Worm (Caenorhabditis elegans): ENCODE measurements around the gene kvs-4.

Gene kvs-4

DNA sequence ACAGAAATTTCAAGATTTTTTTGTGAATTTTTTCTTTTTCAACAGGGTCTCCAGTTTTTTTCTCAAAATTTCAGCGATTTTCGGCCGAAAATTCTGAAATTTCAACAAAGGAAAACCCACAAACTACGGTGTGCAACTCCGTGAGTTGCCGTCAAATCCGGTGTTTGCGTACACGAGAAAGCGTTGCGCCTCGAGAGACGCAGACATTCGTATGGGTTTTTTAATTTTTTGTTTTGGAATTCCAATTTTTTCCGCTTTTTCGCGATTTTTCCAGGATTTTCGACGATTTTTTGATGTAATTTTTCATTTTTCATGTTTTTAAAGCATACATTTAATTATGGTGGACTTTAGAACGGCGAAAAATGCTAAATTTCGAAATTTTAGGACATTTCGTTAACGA is 23.8 kb downstream of the kvs-4 start:
- TF ChIP-seq ZK337.2 (GFP tag; IDR thresholded peaks at IDR 0.05), result 0 out of 2 replicates have a peak, but pooled peaks have one; percentile 45
- no peak for TF ChIP-seq nhr-41 (GFP tag; IDR thresholded peaks at IDR 0.05)
- TF ChIP-seq zfp-2 (tag; optimal IDR thresholded peaks at IDR 0.05), result no peak
- TF ChIP-seq nhr-42 (GFP tag; IDR thresholded peaks at IDR 0.05), result 0 out of 2 replicates have a peak, but pooled peaks have one; percentile 34
- no peak for TF ChIP-seq zip-2 (tag; optimal IDR thresholded peaks at IDR 0.05)
- TF ChIP-seq skn-1 (tag; optimal IDR thresholded peaks at IDR 0.05), result no peak
- TF ChIP-seq Y48G9A.11 (GFP tag; IDR thresholded peaks at IDR 0.05), result peak; percentile 64
- TF ChIP-seq ceh-28 (tag; optimal IDR thresholded peaks at IDR 0.05), result no peak
- TF ChIP-seq mxl-2 (GFP tag; conservative IDR thresholded peaks at IDR 0.05), result no peak
- no peak for TF ChIP-seq spr-3 (GFP tag; optimal IDR thresholded peaks at IDR 0.05)
- TF ChIP-seq pha-4 (GFP tag; IDR thresholded peaks at IDR 0.05), result peak; percentile 56; the same call in 1 of the 2 replicates
- no peak for TF ChIP-seq pha-4 (tag; optimal IDR thresholded peaks at IDR 0.05)
- no peak for TF ChIP-seq cey-2 (tag; optimal IDR thresholded peaks at IDR 0.05; ENCODE audit: borderline replicate concordance, insufficient read depth)
- no peak for TF ChIP-seq egl-27 (tag; optimal IDR thresholded peaks at IDR 0.05)
- peak; percentile 65 for TF ChIP-seq snpc-1.2 (GFP tag; IDR thresholded peaks at IDR 0.05)
- no peak for TF ChIP-seq set-16 (GFP tag; IDR thresholded peaks at IDR 0.05)
- peak; percentile 77 to 98 for TF ChIP-seq lsy-2 (tag; optimal IDR thresholded peaks at IDR 0.05)
- TF ChIP-seq tra-1 (GFP tag; IDR thresholded peaks at IDR 0.05), result no peak
- TF ChIP-seq nhr-10 (tag; optimal IDR thresholded peaks at IDR 0.05), result no peak
- no peak for TF ChIP-seq fkh-10 (GFP tag; optimal IDR thresholded peaks at IDR 0.05)
- no peak for TF ChIP-seq Y75B8A.6 (GFP tag; IDR thresholded peaks at IDR 0.05)
- peak; percentile 37; the same call in 1 of the 2 replicates for TF ChIP-seq T26A8.4 (GFP tag; IDR thresholded peaks at IDR 0.05)
- TF ChIP-seq vab-7 (GFP tag; IDR thresholded peaks at IDR 0.05), result no peak
- no peak for TF ChIP-seq mdl-1 (tag; optimal IDR thresholded peaks at IDR 0.05)
- no peak for TF ChIP-seq F26F4.8 (GFP tag; conservative IDR thresholded peaks at IDR 0.05)
- no peak for TF ChIP-seq mxl-3 (GFP tag; optimal IDR thresholded peaks at IDR 0.05)
- no peak for TF ChIP-seq ceh-82 (tag; optimal IDR thresholded peaks at IDR 0.05)
- TF ChIP-seq pqm-1 (tag; optimal IDR thresholded peaks at IDR 0.05), result no peak
- peak; percentile 75 for TF ChIP-seq nhr-77 (tag; optimal IDR thresholded peaks at IDR 0.05)
- no peak for TF ChIP-seq tag-97 (GFP tag; IDR thresholded peaks at IDR 0.05)
- peak; percentile 49 for TF ChIP-seq mep-1 (tag; optimal IDR thresholded peaks at IDR 0.05)
- no peak for TF ChIP-seq nhr-237 (tag; optimal IDR thresholded peaks at IDR 0.05)
- TF ChIP-seq lim-7 (GFP tag; IDR thresholded peaks at IDR 0.05), result no peak
- peak; percentile 32 for TF ChIP-seq duxl-1 (tag; optimal IDR thresholded peaks at IDR 0.05; ENCODE audit: poor library complexity)
- no peak for TF ChIP-seq F10B5.3 (tag; optimal IDR thresholded peaks at IDR 0.05)
- no peak for TF ChIP-seq lin-15B (tag; optimal IDR thresholded peaks at IDR 0.05)
- peak in 1 of 2 experiments; percentile 28 for TF ChIP-seq hif-1 (tag; optimal IDR thresholded peaks at IDR 0.05)
- TF ChIP-seq Y5F2A.4 (GFP tag; optimal IDR thresholded peaks at IDR 0.05), result no peak
- TF ChIP-seq dmd-6 (GFP tag; IDR thresholded peaks at IDR 0.05), result peak; percentile 41
- no peak for TF ChIP-seq madf-9 (GFP tag; conservative IDR thresholded peaks at IDR 0.05)
- peak; percentile 86 for TF ChIP-seq dve-1 (tag; optimal IDR thresholded peaks at IDR 0.05; ENCODE audit: insufficient read depth)
- peak; percentile 73 for TF ChIP-seq unc-130 (GFP tag; optimal IDR thresholded peaks at IDR 0.05)
- no peak for TF ChIP-seq F44E2.7 (GFP tag; IDR thresholded peaks at IDR 0.05)
- TF ChIP-seq mes-2 (tag; optimal IDR thresholded peaks at IDR 0.05; ENCODE audit: poor library complexity, severe bottlenecking), result peak; percentile 89
- no peak for TF ChIP-seq ztf-11 (tag; optimal IDR thresholded peaks at IDR 0.05)
- peak; percentile 71 for TF ChIP-seq hmg-1.1 (GFP tag; IDR thresholded peaks at IDR 0.05)
- TF ChIP-seq jun-1 (tag; optimal IDR thresholded peaks at IDR 0.05), result no peak
- no peak for TF ChIP-seq php-3 (GFP tag; IDR thresholded peaks at IDR 0.05)
- TF ChIP-seq Y105C5A.15 (GFP tag; IDR thresholded peaks at IDR 0.05), result no peak
- peak; percentile 37 for TF ChIP-seq nhr-28 (tag; optimal IDR thresholded peaks at IDR 0.05)
- no peak for TF ChIP-seq fos-1 (tag; optimal IDR thresholded peaks at IDR 0.05)
- TF ChIP-seq rbr-2 (tag; optimal IDR thresholded peaks at IDR 0.05), result peak; percentile 65
